Fruit fly (Drosophila melanogaster): Measurements from ENCODE around the gene Tspo.

Gene Tspo

dm6 chr2L:530245-530644 lies 29.2 kb upstream of the Tspo start (continued):
- TF ChIP-seq insv (GFP tag; optimal IDR thresholded peaks at IDR 0.05) (no peak), MESR4 (GFP tag; optimal IDR thresholded peaks at IDR 0.05) (no peak), CG11093 (GFP tag; IDR thresholded peaks at IDR 0.05) (0 out of 3 replicates have a peak, but pooled peaks have one; percentile 24), wek (GFP tag; optimal IDR thresholded peaks at IDR 0.05) (no peak), CG10462 (GFP tag; optimal IDR thresholded peaks at IDR 0.05) (no peak), sob (GFP tag; IDR thresholded peaks at IDR 0.05) (no peak), CG7963 (GFP tag; IDR thresholded peaks at IDR 0.05; ENCODE audit: partially characterized antibody) (no peak), trh (GFP tag; optimal IDR thresholded peaks at IDR 0.05) (no peak), CG12391 (tag; optimal IDR thresholded peaks at IDR 0.05) (peak; percentile 12), CG9609 (GFP tag; optimal IDR thresholded peaks at IDR 0.05) (no peak), Gsc (GFP tag; IDR thresholded peaks at IDR 0.05) (no peak), peb (GFP tag; IDR thresholded peaks at IDR 0.05) (no peak), CG1024 (GFP tag; IDR thresholded peaks at IDR 0.05) (no peak), disco-r (GFP tag; optimal IDR thresholded peaks at IDR 0.05) (no peak), usp (GFP tag; optimal IDR thresholded peaks at IDR 0.05) (no peak), chm (GFP tag; IDR thresholded peaks at IDR 0.05) (no peak), Myb (GFP tag; optimal IDR thresholded peaks at IDR 0.05) (no peak), Dad (GFP tag; optimal IDR thresholded peaks at IDR 0.05) (no peak), CG12104 (GFP tag; optimal IDR thresholded peaks at IDR 0.05) (no peak), CG4360 (GFP tag; IDR thresholded peaks at IDR 0.05) (no peak), D19B (GFP tag; optimal IDR thresholded peaks at IDR 0.05) (no peak), CG9215 (GFP tag; IDR thresholded peaks at IDR 0.05) (no peak), sug (tag; optimal IDR thresholded peaks at IDR 0.05) (no peak), CG4854 (GFP tag; optimal IDR thresholded peaks at IDR 0.05) (no peak), CG12299 (tag; optimal IDR thresholded peaks at IDR 0.05) (no peak), shn (GFP tag; optimal IDR thresholded peaks at IDR 0.05) (no peak), CG11456 (GFP tag; IDR thresholded peaks at IDR 0.05) (no peak), Atf6 (GFP tag; IDR thresholded peaks at IDR 0.05) (no peak), dpn (GFP tag; optimal IDR thresholded peaks at IDR 0.05) (peak; percentile 15 to 18), row (GFP tag; IDR thresholded peaks at IDR 0.05) (peak; percentile 48; the same call in 2 of the 3 replicates), CG10274 (GFP tag; optimal IDR thresholded peaks at IDR 0.05) (no peak), CG11695 (GFP tag; IDR thresholded peaks at IDR 0.05) (0 out of 3 replicates have a peak, but pooled peaks have one; percentile 26), ranshi (GFP tag; IDR thresholded peaks at IDR 0.05) (no peak), hkb (optimal IDR thresholded peaks at IDR 0.05) (no peak), hkb (GFP tag; IDR thresholded peaks at IDR 0.05) (0 out of 2 replicates have a peak, but pooled peaks have one; percentile 21), CG14014 (GFP tag; IDR thresholded peaks at IDR 0.05) (no peak), ewg (GFP tag; optimal IDR thresholded peaks at IDR 0.05) (no peak), CG10267 (tag; optimal IDR thresholded peaks at IDR 0.05) (no peak), CG2120 (GFP tag; optimal IDR thresholded peaks at IDR 0.05) (no peak), CG17186 (GFP tag; optimal IDR thresholded peaks at IDR 0.05) (no peak), gsb-n (tag; optimal IDR thresholded peaks at IDR 0.05) (no peak), CG10959 (GFP tag; IDR thresholded peaks at IDR 0.05) (no peak), C15 (GFP tag; IDR thresholded peaks at IDR 0.05) (no peak), tup (GFP tag; optimal IDR thresholded peaks at IDR 0.05) (no peak), ssp (GFP tag; IDR thresholded peaks at IDR 0.05) (no peak), CG3847 (GFP tag; IDR thresholded peaks at IDR 0.05) (no peak), nerfin-1 (tag; optimal IDR thresholded peaks at IDR 0.05) (no peak), CG2889 (GFP tag; IDR thresholded peaks at IDR 0.05) (0 out of 3 replicates have a peak, but pooled peaks have one; percentile 28), NFAT (GFP tag; IDR thresholded peaks at IDR 0.05) (0 out of 2 replicates have a peak, but pooled peaks have one; percentile 10), fu2 (GFP tag; optimal IDR thresholded peaks at IDR 0.05) (no peak), zfh1 (GFP tag; IDR thresholded peaks at IDR 0.05) (peak; percentile 9; the same call in 1 of the 3 replicates), CG2875 (GFP tag; optimal IDR thresholded peaks at IDR 0.05) (no peak), bsh (GFP tag; optimal IDR thresholded peaks at IDR 0.05) (peak; percentile 26 to 41)
